Fruit fly (Drosophila melanogaster) whole organism, wandering third instar larva: ENCODE results near the gene Mst36Fb.

Source experiments
- Dfd ChIP-seq: fragments of >200 bp; optimal IDR thresholded peaks from 2 replicates; lab custom pipeline; 2017; ENCODE audit warnings: missing biosample characterization, missing genetic modification characterization
- GATAd ChIP-seq: sonication (Bioruptor generic); optimal IDR thresholded peaks from 2 replicates; lab custom pipeline; 2016; ENCODE audit warnings: missing biosample characterization, missing genetic modification characterization
- Hr83 ChIP-seq: fragments of 200-300 bp; sonication (Bioruptor generic); optimal IDR thresholded peaks from 2 replicates; lab custom pipeline; 2016; ENCODE audit warnings: missing biosample characterization, mild to moderate bottlenecking, missing genetic modification characterization, moderate library complexity; ENCODE audit not compliant: poor library complexity, severe bottlenecking
- Myc ChIP-seq: fragments of >200 bp; optimal IDR thresholded peaks from 2 replicates; lab custom pipeline; 2017
- OdsH ChIP-seq: fragments of 200-800 bp; sonication (Bioruptor generic); optimal IDR thresholded peaks from 2 replicates; lab custom pipeline; 2016; ENCODE audit warnings: missing biosample characterization, mild to moderate bottlenecking, missing genetic modification characterization
- Sp1 ChIP-seq: fragments of 200-800 bp; sonication (Bioruptor generic); optimal IDR thresholded peaks from 3 replicates; lab custom pipeline; 2019; ENCODE audit warnings: missing biosample characterization, mild to moderate bottlenecking, missing genetic modification characterization, moderate library complexity
- br ChIP-seq: fragments of 200-800 bp; sonication (Bioruptor generic); optimal IDR thresholded peaks from 2 replicates; lab custom pipeline; 2016; ENCODE audit warnings: missing biosample characterization, missing genetic modification characterization
- dl ChIP-seq, 2 experiments: fragments of 175-275, 200-275 bp in 1 of 2; fragments of 200-275 bp in 1 of 2; sonication (Bioruptor generic); optimal IDR thresholded peaks; lab custom pipeline; 2018; ENCODE audit warnings: mild to moderate bottlenecking in 2 of 2, missing biosample characterization in 2 of 2, missing genetic modification characterization in 2 of 2, moderate library complexity in 2 of 2; ENCODE audit not compliant: partially characterized antibody in 2 of 2, insufficient read depth in 1 of 2
- dsf ChIP-seq: sonication (Bioruptor generic); optimal IDR thresholded peaks from 2 replicates; lab custom pipeline; 2016; ENCODE audit warnings: missing biosample characterization, missing genetic modification characterization, borderline replicate concordance
- h ChIP-seq: fragments of 200-800 bp; sonication (Bioruptor generic); optimal IDR thresholded peaks from 3 replicates; lab custom pipeline; 2016; ENCODE audit warnings: missing biosample characterization, mild to moderate bottlenecking, missing genetic modification characterization
- pan ChIP-seq: fragments of >200 bp; optimal IDR thresholded peaks from 2 replicates; lab custom pipeline; 2017
- sage ChIP-seq: fragments of 200-800 bp; sonication (Bioruptor generic); optimal IDR thresholded peaks from 2 replicates; lab custom pipeline; 2016; ENCODE audit warnings: missing biosample characterization, mild to moderate bottlenecking, missing genetic modification characterization

DNA sequence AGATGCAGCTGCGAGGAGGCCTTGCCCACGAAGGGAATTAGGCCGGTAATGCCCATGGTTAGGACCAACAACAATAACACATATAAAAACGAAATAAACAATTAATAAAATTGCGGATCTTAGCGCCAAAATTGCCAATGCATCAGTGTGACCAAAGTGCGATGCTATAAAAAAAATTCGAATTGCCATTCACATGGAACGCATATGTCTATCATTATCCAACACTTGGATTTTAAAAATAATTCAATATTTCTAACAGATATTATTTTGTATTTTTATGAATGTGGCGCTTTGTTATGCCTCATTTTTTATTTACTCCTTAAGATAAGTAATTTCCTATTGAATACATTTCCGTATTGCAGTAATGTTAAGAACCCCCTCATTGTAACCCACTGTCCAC, 7.0 kb upstream of the Mst36Fb start, which contains the start of gene tos:
- no peak for TF ChIP-seq GATAd (GFP tag; lab: Kevin White, UChicago)
- no peak for TF ChIP-seq Dfd (GFP tag; lab: Kevin White, UChicago)
- TF ChIP-seq h = no peak
- TF ChIP-seq dsf (GFP tag; lab: Kevin White, UChicago) = no peak
- TF ChIP-seq Myc (lab: Kevin White, UChicago) = peak; percentile 14
- no peak for TF ChIP-seq br (GFP tag; lab: Kevin White, UChicago)
- TF ChIP-seq sage (GFP tag; lab: Kevin White, UChicago) = no peak
- no peak for TF ChIP-seq pan (lab: Kevin White, UChicago)
- TF ChIP-seq dl (GFP tag; optimal IDR thresholded peaks at IDR 0.05; lab: Kevin White, UChicago; ENCODE audit: insufficient read depth in 1 of 2, partially characterized antibody in 2 of 2) = no peak
- no peak for TF ChIP-seq OdsH (GFP tag; lab: Kevin White, UChicago)
- TF ChIP-seq Sp1 (GFP tag; lab: Kevin White, UChicago) = no peak
- no peak for TF ChIP-seq Hr83 (GFP tag; lab: Kevin White, UChicago)
